Worm (Caenorhabditis elegans) whole organism, young adult: Measurements from ENCODE around the gene C14C6.8.

ENCODE experiments used
- B0019.2 ChIP-seq: fragments of 200-800 bp; sonication (Bioruptor generic); conservative IDR thresholded peaks from 2 replicates; pipeline ENCODE4 v1.3.6; 2022; ENCODE audit warnings: missing genetic modification reagents, missing genetic modification characterization, missing compliant biosample characterization
- C06A6.2 ChIP-seq: fragments of 200-800 bp; sonication (Bioruptor generic); conservative IDR thresholded peaks from 2 replicates; pipeline ENCODE4 v1.3.6; 2022; ENCODE audit warnings: missing genetic modification characterization, missing compliant biosample characterization
- C17E4.6 ChIP-seq: fragments of 200-800 bp; sonication (Bioruptor generic); IDR thresholded peaks from 2 replicates; pipeline ENCODE4 v1.3.6; 2022; ENCODE audit warnings: missing genetic modification reagents, missing genetic modification characterization, missing compliant biosample characterization
- F22D6.2 ChIP-seq: sonication (generic microtip); optimal IDR thresholded peaks from 2 replicates; lab custom pipeline; 2016; ENCODE audit warnings: mild to moderate bottlenecking, missing genetic modification characterization, missing compliant biosample characterization
- F23B12.7 ChIP-seq: sonication (generic microtip); optimal IDR thresholded peaks from 2 replicates; lab custom pipeline; 2017; ENCODE audit warnings: missing genetic modification characterization, mild to moderate bottlenecking, missing compliant biosample characterization, antibody characterized with exemption, moderate library complexity; ENCODE audit not compliant: insufficient read depth
- F33H1.4 ChIP-seq: fragments of 200-800 bp; sonication (Bioruptor generic); IDR thresholded peaks from 2 replicates; pipeline ENCODE4 v1.3.6; 2022; ENCODE audit warnings: missing genetic modification reagents, missing genetic modification characterization, missing compliant biosample characterization
- F39B2.1 ChIP-seq: fragments of 200-800 bp; sonication (Bioruptor generic); IDR thresholded peaks from 2 replicates; pipeline ENCODE4 v1.3.6; 2022; ENCODE audit warnings: missing genetic modification reagents, missing genetic modification characterization, missing compliant biosample characterization
- F49E8.2 ChIP-seq: sonication (generic microtip); optimal IDR thresholded peaks from 3 replicates; lab custom pipeline; 2017; ENCODE audit warnings: missing genetic modification characterization, mild to moderate bottlenecking, missing compliant biosample characterization, antibody characterized with exemption, moderate library complexity; ENCODE audit not compliant: insufficient read depth
- F52B5.7 ChIP-seq: sonication (generic microtip); optimal IDR thresholded peaks from 2 replicates; lab custom pipeline; 2016; ENCODE audit warnings: mild to moderate bottlenecking, missing genetic modification characterization, missing compliant biosample characterization
- F57C9.4 ChIP-seq: sonication (generic microtip); optimal IDR thresholded peaks from 2 replicates; lab custom pipeline; 2017; ENCODE audit warnings: mild to moderate bottlenecking, missing genetic modification characterization, missing compliant biosample characterization
- T26A5.8 ChIP-seq: sonication (generic microtip); optimal IDR thresholded peaks from 2 replicates; lab custom pipeline; 2016; ENCODE audit warnings: missing genetic modification characterization, missing compliant biosample characterization
- Y53F4B.3 ChIP-seq: fragments of 200-800 bp; sonication (Bioruptor generic); IDR thresholded peaks from 2 replicates; pipeline ENCODE4 v1.3.6; 2022; ENCODE audit warnings: missing genetic modification reagents, missing genetic modification characterization, missing compliant biosample characterization
- aptf-2 ChIP-seq: fragments of 200-800 bp; sonication (Bioruptor generic); conservative IDR thresholded peaks from 2 replicates; pipeline ENCODE4 v1.3.6; 2022; ENCODE audit warnings: missing genetic modification reagents, missing genetic modification characterization, missing compliant biosample characterization
- aptf-3 ChIP-seq: fragments of 200-800 bp; sonication (Bioruptor generic); IDR thresholded peaks from 2 replicates; pipeline ENCODE4 v1.3.6; 2022; ENCODE audit warnings: missing genetic modification characterization, missing compliant biosample characterization
- ceh-40 ChIP-seq: fragments of 200-800 bp; sonication (Bioruptor generic); IDR thresholded peaks from 2 replicates; pipeline ENCODE4 v1.3.6; 2022; ENCODE audit warnings: missing genetic modification characterization, missing compliant biosample characterization
- chd-7 ChIP-seq: sonication (generic microtip); optimal IDR thresholded peaks from 2 replicates; lab custom pipeline; 2016; ENCODE audit warnings: mild to moderate bottlenecking, missing genetic modification characterization, moderate library complexity, missing compliant biosample characterization
- die-1 ChIP-seq: sonication (generic microtip); optimal IDR thresholded peaks from 2 replicates; lab custom pipeline; 2016; ENCODE audit warnings: missing genotype, mild to moderate bottlenecking, missing genetic modification characterization, missing compliant biosample characterization
- dpff-1 ChIP-seq: sonication (generic microtip); optimal IDR thresholded peaks from 2 replicates; lab custom pipeline; 2017; ENCODE audit warnings: mild to moderate bottlenecking, missing genetic modification characterization, missing compliant biosample characterization
- hlh-12 ChIP-seq: sonication (generic microtip); optimal IDR thresholded peaks from 2 replicates; lab custom pipeline; 2016; ENCODE audit warnings: missing genetic modification characterization, missing compliant biosample characterization
- lag-1 ChIP-seq: fragments of 200-800 bp; sonication (Bioruptor generic); IDR thresholded peaks from 2 replicates; pipeline ENCODE4 v1.3.6; 2022; ENCODE audit warnings: missing genetic modification reagents, missing genetic modification characterization, missing compliant biosample characterization
- let-526 ChIP-seq: fragments of 200-800 bp; sonication (Bioruptor generic); IDR thresholded peaks from 2 replicates; pipeline ENCODE4 v1.3.6; 2022; ENCODE audit warnings: missing genetic modification reagents, missing genetic modification characterization, missing compliant biosample characterization
- lin-54 ChIP-seq: fragments of 200-800 bp; sonication (Bioruptor generic); optimal IDR thresholded peaks from 2 replicates; lab custom pipeline; 2018; ENCODE audit warnings: mild to moderate bottlenecking, missing genetic modification characterization, missing compliant biosample characterization
- lir-1 ChIP-seq: fragments of 200-800 bp; sonication (Bioruptor generic); conservative IDR thresholded peaks from 2 replicates; pipeline ENCODE4 v1.3.6; 2022; ENCODE audit warnings: missing genetic modification reagents, missing genetic modification characterization, missing compliant biosample characterization
- lsy-27 ChIP-seq: sonication (generic microtip); optimal IDR thresholded peaks from 2 replicates; lab custom pipeline; 2017; ENCODE audit warnings: missing genetic modification characterization, mild to moderate bottlenecking, missing compliant biosample characterization, antibody characterized with exemption, missing genotype, borderline replicate concordance; ENCODE audit not compliant: insufficient read depth
- madf-10 ChIP-seq: sonication (generic microtip); optimal IDR thresholded peaks from 2 replicates; lab custom pipeline; 2016; ENCODE audit warnings: mild to moderate bottlenecking, missing genetic modification characterization, missing compliant biosample characterization
- nfyb-1 ChIP-seq: fragments of 200-800 bp; sonication (Bioruptor generic); IDR thresholded peaks from 2 replicates; pipeline ENCODE4 v1.3.6; 2022; ENCODE audit warnings: missing genetic modification reagents, missing genetic modification characterization, missing compliant biosample characterization
- nhr-80 ChIP-seq: sonication (generic microtip); optimal IDR thresholded peaks from 2 replicates; lab custom pipeline; 2016; ENCODE audit warnings: missing genetic modification characterization, missing compliant biosample characterization
- nhr-90 ChIP-seq: sonication (generic microtip); optimal IDR thresholded peaks from 2 replicates; lab custom pipeline; 2016; ENCODE audit warnings: missing genotype, mild to moderate bottlenecking, missing genetic modification characterization, missing compliant biosample characterization
- rec-8 ChIP-seq, 2 experiments: sonication (generic microtip); optimal IDR thresholded peaks; 2 replicates each; lab custom pipeline; 2016; ENCODE audit warnings: mild to moderate bottlenecking in 2 of 2, missing genetic modification characterization in 2 of 2, missing genetic modification reagents in 2 of 2, missing genotype in 2 of 2, missing biosample characterization in 1 of 2, missing compliant biosample characterization in 1 of 2, moderate library complexity in 1 of 2
- snpc-4 ChIP-seq, 5 experiments: fragments of 150-350 bp in 1 of 5; sonication (generic microtip) in 4 of 5; optimal IDR thresholded peaks; 2 replicates each; lab custom pipeline; 2014 to 2018; ENCODE audit warnings: missing genetic modification characterization in 5 of 5, missing biosample characterization in 3 of 5, antibody characterized with exemption in 2 of 5, mild to moderate bottlenecking in 2 of 5, missing compliant biosample characterization in 2 of 5, missing genotype in 2 of 5, moderate library complexity in 2 of 5, missing genetic modification reagents in 1 of 5
- tlf-1 ChIP-seq: fragments of 200-800 bp; sonication (Bioruptor generic); optimal IDR thresholded peaks from 2 replicates; lab custom pipeline; 2018; ENCODE audit warnings: mild to moderate bottlenecking, missing genetic modification characterization, missing compliant biosample characterization
- unc-62 ChIP-seq: fragments of 150-350 bp; optimal IDR thresholded peaks from 2 replicates; lab custom pipeline; 2014; ENCODE audit warnings: missing biosample characterization, missing genetic modification reagents, missing genetic modification characterization
- ztf-22 ChIP-seq: fragments of 200-800 bp; sonication (Bioruptor generic); optimal IDR thresholded peaks from 2 replicates; lab custom pipeline; 2018; ENCODE audit warnings: mild to moderate bottlenecking, missing genetic modification characterization, moderate library complexity, missing compliant biosample characterization
- ztf-26 ChIP-seq: sonication (generic microtip); optimal IDR thresholded peaks from 2 replicates; lab custom pipeline; 2017; ENCODE audit warnings: missing genetic modification characterization, missing compliant biosample characterization
- ztf-3 ChIP-seq: fragments of 200-800 bp; sonication (Bioruptor generic); optimal IDR thresholded peaks from 2 replicates; lab custom pipeline; 2018; ENCODE audit warnings: mild to moderate bottlenecking, missing genetic modification characterization, missing compliant biosample characterization

C14C6.8 gene

DNA sequence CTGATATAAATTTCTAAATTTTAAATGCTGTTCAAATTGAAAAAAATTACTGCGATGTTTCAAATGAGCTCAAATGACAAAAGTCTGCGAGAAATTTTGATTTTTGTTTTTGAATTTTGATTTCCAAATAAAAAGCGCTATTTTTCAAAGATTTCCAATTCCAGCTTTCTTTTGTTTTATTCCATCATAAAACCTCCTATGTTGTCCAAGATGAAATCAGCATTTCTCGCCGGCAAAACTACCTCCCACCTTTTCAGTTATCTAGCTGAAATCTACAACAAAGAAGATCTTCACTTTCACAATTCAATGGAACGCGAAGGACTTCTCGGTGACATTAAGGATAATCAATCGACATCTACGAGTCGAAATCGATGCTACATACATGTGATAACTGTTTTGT lies 26.0 kb upstream of the C14C6.8 start, which contains the start of gene K06H6.4 (continued):
- no peak for TF ChIP-seq ztf-3 (GFP tag; lab: Kevin White, UChicago)
- TF ChIP-seq, all 124 proteins: peak for 0

DNA sequence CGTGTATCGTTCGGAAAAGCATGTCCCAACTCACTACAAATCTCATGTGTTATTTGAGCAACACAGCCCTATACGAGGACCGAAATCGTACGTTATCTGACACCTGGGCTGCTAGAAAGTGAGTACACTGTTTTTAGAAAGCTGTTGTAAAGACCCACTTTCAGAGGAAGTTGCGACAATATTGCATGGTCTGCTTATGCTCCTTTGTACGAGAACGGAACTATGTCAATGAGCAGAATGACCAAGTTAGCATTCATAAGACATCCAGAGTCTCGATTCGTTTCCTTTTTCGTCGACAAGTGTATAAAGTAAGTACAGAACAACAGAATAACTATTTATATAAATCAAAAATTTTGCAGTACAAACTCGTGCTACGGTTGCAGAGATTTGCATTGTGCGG lies 24.0 kb upstream of the C14C6.8 start:
- TF ChIP-seq F23B12.7 (tag; lab: Kevin White, UChicago) = no peak
- TF ChIP-seq lsy-27 (tag; lab: Kevin White, UChicago) = no peak
- no peak for TF ChIP-seq chd-7 (tag; lab: Kevin White, UChicago)
- TF ChIP-seq F57C9.4 (tag; lab: Kevin White, UChicago) = no peak
- no peak for TF ChIP-seq aptf-3 (GFP tag; lab: Robert Waterston, UW)
- no peak for TF ChIP-seq nhr-80
- no peak for TF ChIP-seq lin-54 (GFP tag; lab: Kevin White, UChicago)
- TF ChIP-seq die-1 (tag; lab: Kevin White, UChicago) = no peak
- TF ChIP-seq let-526 (GFP tag; lab: Robert Waterston, UW) = no peak
- TF ChIP-seq ztf-26 (tag; lab: Kevin White, UChicago) = no peak
- TF ChIP-seq aptf-2 (GFP tag; lab: Robert Waterston, UW) = no peak
- TF ChIP-seq lir-1 (GFP tag; lab: Robert Waterston, UW) = no peak
- TF ChIP-seq ceh-40 (GFP tag; lab: Robert Waterston, UW) = no peak
- no peak for TF ChIP-seq C06A6.2 (GFP tag; lab: Robert Waterston, UW)
- no peak for TF ChIP-seq nhr-90
- no peak for TF ChIP-seq nfyb-1
- no peak for TF ChIP-seq unc-62 (GFP tag; lab: Kevin White, UChicago)
- TF ChIP-seq ztf-22 (GFP tag; lab: Kevin White, UChicago) = no peak

DNA sequence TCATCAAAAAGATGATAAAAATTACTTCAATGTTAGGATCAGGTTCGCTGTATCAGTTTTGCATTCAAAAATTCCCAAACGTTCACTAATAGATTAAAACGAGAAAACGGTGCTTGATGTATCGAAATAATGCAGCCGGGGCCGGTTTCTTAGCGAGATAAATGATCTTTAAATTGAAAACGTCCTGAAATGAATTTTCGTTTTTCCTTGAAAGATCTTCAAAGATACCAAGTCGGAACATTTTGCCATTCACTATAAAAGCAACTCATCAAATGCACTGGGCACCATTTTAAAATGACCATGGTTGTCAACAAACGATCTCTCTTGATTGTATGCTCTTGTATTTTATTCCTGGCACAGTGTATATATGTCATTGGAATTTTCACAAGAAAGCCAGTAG lies 23.1 kb upstream of the C14C6.8 start, which contains the start of gene K06H6.5:
K06H6.5 (plus strand) TSS at position 301 of the 400 bp plus-strand sequence.
- TF ChIP-seq T26A5.8 (tag; lab: Kevin White, UChicago) (no peak), C17E4.6 (GFP tag; lab: Robert Waterston, UW) (no peak), F57C9.4 (tag; lab: Kevin White, UChicago) (no peak), lag-1 (GFP tag; lab: Robert Waterston, UW) (no peak), F22D6.2 (tag; lab: Kevin White, UChicago) (no peak), snpc-4 (GFP tag; optimal IDR thresholded peaks at IDR 0.05; lab: Kevin White, UChicago) (no peak), snpc-4 (tag; optimal IDR thresholded peaks at IDR 0.05; lab: Kevin White, UChicago) (no peak), B0019.2 (no peak), lir-1 (GFP tag; lab: Robert Waterston, UW) (no peak)
- TF ChIP-seq, all 124 proteins: peak for 0

DNA sequence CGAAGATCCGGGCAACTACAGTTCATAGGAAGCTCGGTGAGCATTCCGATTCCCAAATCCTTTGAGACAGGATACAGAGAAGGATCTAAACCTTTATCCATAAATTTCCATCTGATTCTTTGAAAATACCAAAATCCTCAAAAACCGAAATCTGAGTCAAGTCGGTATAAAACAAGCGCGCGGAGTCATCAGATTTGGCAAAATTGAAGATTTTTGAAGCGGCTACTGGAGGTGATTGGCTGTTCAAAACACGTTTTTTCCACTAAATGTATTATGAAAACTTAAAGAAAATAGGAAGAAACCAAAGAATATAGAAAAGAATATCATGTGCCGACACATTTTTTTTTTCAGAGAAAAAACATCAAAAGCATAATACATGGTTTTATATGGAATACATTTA lies 21.7 kb upstream of the C14C6.8 start, which contains the start of gene C14C6.13:
C14C6.13 (minus strand) TSS at position 101 of the 400 bp plus-strand sequence.
- TF ChIP-seq rec-8 (tag; optimal IDR thresholded peaks at IDR 0.05; lab: Kevin White, UChicago) (no peak), F49E8.2 (no peak), F33H1.4 (GFP tag; lab: Robert Waterston, UW) (no peak), F52B5.7 (tag; lab: Kevin White, UChicago) (no peak), dpff-1 (tag; lab: Kevin White, UChicago) (no peak), madf-10 (tag; lab: Kevin White, UChicago) (no peak), hlh-12 (no peak), Y53F4B.3 (GFP tag; lab: Robert Waterston, UW) (no peak), nhr-80 (no peak), F39B2.1 (GFP tag; lab: Robert Waterston, UW) (no peak), lsy-27 (tag; lab: Kevin White, UChicago) (no peak), tlf-1 (no peak)
